Worm (Caenorhabditis elegans): ENCODE data around the gene Y44A6D.6.
A peak's percentile ranks its signal among the peaks of the same experiment; 100 is the strongest.

The Y44A6D.6 gene

ce11 chrV:20793761-20794160 is 13.4 kb upstream of the Y44A6D.6 start (continued):
- TF ChIP-seq him-1 (tag; optimal IDR thresholded peaks at IDR 0.05) (no peak), unc-62 (GFP tag; optimal IDR thresholded peaks at IDR 0.05) (no peak), F57A8.1 (GFP tag; optimal IDR thresholded peaks at IDR 0.05) (no peak), dox-1 (GFP tag; IDR thresholded peaks at IDR 0.05) (peak; percentile 56), mcd-1 (GFP tag; IDR thresholded peaks at IDR 0.05) (peak; percentile 24; the same call in 1 of the 2 replicates), mes-4 (tag; optimal IDR thresholded peaks at IDR 0.05) (no peak), F10E7.11 (tag; optimal IDR thresholded peaks at IDR 0.05) (no peak), ceh-58 (GFP tag; IDR thresholded peaks at IDR 0.05) (no peak), repo-1 (tag; optimal IDR thresholded peaks at IDR 0.05) (no peak), madf-3 (GFP tag; IDR thresholded peaks at IDR 0.05) (no peak), hlh-26 (GFP tag; conservative IDR thresholded peaks at IDR 0.05) (no peak)

- TF ChIP-seq dox-1 (GFP tag; IDR thresholded peaks at IDR 0.05): 0 out of 2 replicates have a peak, but pooled peaks have one; percentile 15
- TF ChIP-seq zfh-2 (GFP tag; conservative IDR thresholded peaks at IDR 0.05): 0 out of 2 replicates have a peak, but pooled peaks have one; percentile 13
Observed at ce11 chrV:20795374-20795773, 11.8 kb upstream of the Y44A6D.6 start.

- TF ChIP-seq Y53G8AR.9 (GFP tag; conservative IDR thresholded peaks at IDR 0.05) (no peak), lin-26 (GFP tag; IDR thresholded peaks at IDR 0.05) (no peak), ceh-100 (GFP tag; IDR thresholded peaks at IDR 0.05) (no peak), efl-1 (GFP tag; optimal IDR thresholded peaks at IDR 0.05) (no peak), madf-3 (GFP tag; IDR thresholded peaks at IDR 0.05) (no peak), snpc-4 (GFP tag; optimal IDR thresholded peaks at IDR 0.05) (no peak), snpc-4 (tag; optimal IDR thresholded peaks at IDR 0.05) (no peak), Y56A3A.18 (GFP tag; IDR thresholded peaks at IDR 0.05) (no peak), lag-1 (GFP tag; IDR thresholded peaks at IDR 0.05) (no peak), nfyb-1 (GFP tag; IDR thresholded peaks at IDR 0.05) (no peak)
Observed at ce11 chrV:20797918-20798317, 9.2 kb upstream of the Y44A6D.6 start, which contains the start of gene sdf-9. Gene sdf-9, plus strand, starts transcription at chrV:20798218.

- no peak for TF ChIP-seq F22D6.2 (tag; optimal IDR thresholded peaks at IDR 0.05)
- no peak for TF ChIP-seq D2030.7 (GFP tag; IDR thresholded peaks at IDR 0.05)
- no peak for TF ChIP-seq zim-3 (tag; optimal IDR thresholded peaks at IDR 0.05)
- no peak for TF ChIP-seq F57A8.1 (GFP tag; optimal IDR thresholded peaks at IDR 0.05)
- no peak for TF ChIP-seq ceh-40 (GFP tag; IDR thresholded peaks at IDR 0.05)
- no peak for TF ChIP-seq let-607 (tag; optimal IDR thresholded peaks at IDR 0.05)
- no peak for TF ChIP-seq atf-7 (tag; optimal IDR thresholded peaks at IDR 0.05)
- no peak for TF ChIP-seq lag-1 (GFP tag; IDR thresholded peaks at IDR 0.05)
- TF ChIP-seq nhr-179 (tag; optimal IDR thresholded peaks at IDR 0.05): no peak
Observed at ce11 chrV:20802906-20803305, 4.2 kb upstream of the Y44A6D.6 start, which contains the start of gene Y44A6D.5. Gene Y44A6D.5, minus strand, starts transcription at chrV:20803006.

ce11 chrV:20803464-20803863 is 3.7 kb upstream of the Y44A6D.6 start:
- TF ChIP-seq ztf-28 (GFP tag; IDR thresholded peaks at IDR 0.05) (0 out of 2 replicates have a peak, but pooled peaks have one; percentile 52), snpc-1.1 (tag; optimal IDR thresholded peaks at IDR 0.05; ENCODE audit: insufficient read depth) (peak; percentile 81), snpc-4 (GFP tag; optimal IDR thresholded peaks at IDR 0.05) (peak; percentile 65), snpc-4 (tag; optimal IDR thresholded peaks at IDR 0.05) (peak; percentile 76 to 96 (median 89)), D2030.7 (GFP tag; IDR thresholded peaks at IDR 0.05) (0 out of 2 replicates have a peak, but pooled peaks have one; percentile 39), tbp1 (GFP tag; optimal IDR thresholded peaks at IDR 0.05) (peak; percentile 43), hmg-1.2 (GFP tag; IDR thresholded peaks at IDR 0.05) (peak; percentile 78)

Data from whole organism, young adult.